Fruit fly (Drosophila melanogaster) whole organism, embryonic: ENCODE measurements around the gene Mtr3.

Experiments
- Abd-B ChIP-seq: fragments of 200-800 bp; sonication (Bioruptor generic); optimal IDR thresholded peaks from 2 replicates; lab custom pipeline; 2018; ENCODE audit warnings: missing biosample characterization, mild to moderate bottlenecking, missing genetic modification characterization, moderate library complexity
- Bgb ChIP-seq: fragments of 200-800 bp; sonication (Bioruptor generic); IDR thresholded peaks from 2 replicates; pipeline ENCODE4 v1.3.6; 2022; ENCODE audit warnings: missing biosample characterization, missing genetic modification characterization; ENCODE audit not compliant: partially characterized antibody
- CG10565 ChIP-seq: fragments of 200-800 bp; sonication (Bioruptor generic); optimal IDR thresholded peaks from 3 replicates; lab custom pipeline; 2016; ENCODE audit warnings: missing biosample characterization, mild to moderate bottlenecking, missing genetic modification characterization
- CG11560 ChIP-seq: fragments of 200-800 bp; sonication (Bioruptor generic); IDR thresholded peaks from 3 replicates; pipeline ENCODE4 v1.3.6; 2022; ENCODE audit warnings: missing biosample characterization, missing genetic modification characterization
- CG11696 ChIP-seq: fragments of 200-800 bp; sonication (Bioruptor generic); IDR thresholded peaks from 2 replicates; pipeline ENCODE4 v1.3.6; 2022; ENCODE audit warnings: missing biosample characterization, missing genetic modification characterization
- CG12942 ChIP-seq: fragments of 200-800 bp; sonication (Bioruptor generic); optimal IDR thresholded peaks from 3 replicates; lab custom pipeline; 2016; ENCODE audit warnings: missing biosample characterization, missing genetic modification characterization
- CG13287 ChIP-seq: fragments of 200-800 bp; sonication (Bioruptor generic); IDR thresholded peaks from 2 replicates; pipeline ENCODE4 v1.3.6; 2022; ENCODE audit warnings: missing biosample characterization, missing genetic modification characterization; ENCODE audit not compliant: partially characterized antibody
- CG1529 ChIP-seq: fragments of 200-800 bp; sonication (Bioruptor generic); optimal IDR thresholded peaks from 3 replicates; lab custom pipeline; 2018; ENCODE audit warnings: missing biosample characterization, missing genetic modification characterization
- CG16779 ChIP-seq: fragments of 200-800 bp; sonication (Bioruptor generic); IDR thresholded peaks from 2 replicates; pipeline ENCODE4 v1.3.6; 2022; ENCODE audit warnings: missing biosample characterization, missing genetic modification characterization
- CG16815 ChIP-seq: fragments of 200-800 bp; sonication (Bioruptor generic); optimal IDR thresholded peaks from 3 replicates; lab custom pipeline; 2017; ENCODE audit warnings: missing biosample characterization, mild to moderate bottlenecking, missing genetic modification characterization
- CG17361 ChIP-seq: fragments of 200-800 bp; sonication (Bioruptor generic); IDR thresholded peaks from 3 replicates; pipeline ENCODE4 v1.3.6; 2022; ENCODE audit warnings: missing biosample characterization, missing genetic modification characterization
- CG18476 ChIP-seq: fragments of 200-800 bp; sonication (Bioruptor generic); optimal IDR thresholded peaks from 2 replicates; lab custom pipeline; 2016; ENCODE audit warnings: missing biosample characterization, mild to moderate bottlenecking, missing genetic modification characterization
- CG3726 ChIP-seq: fragments of 200-800 bp; sonication (Bioruptor generic); IDR thresholded peaks from 3 replicates; pipeline ENCODE4, ENCODE4 v1.3.6; 2022; ENCODE audit warnings: missing biosample characterization, missing genetic modification characterization
- CG3847 ChIP-seq: fragments of 200-800 bp; sonication (Bioruptor generic); IDR thresholded peaks from 2 replicates; pipeline ENCODE4 v1.3.6; 2022; ENCODE audit warnings: missing biosample characterization, missing genetic modification characterization
- CG4282 ChIP-seq: fragments of 200-800 bp; sonication (Bioruptor generic); optimal IDR thresholded peaks from 2 replicates; lab custom pipeline; 2016; ENCODE audit warnings: missing biosample characterization, missing genetic modification characterization
- CG7745 ChIP-seq: fragments of 200-800 bp; sonication (Bioruptor generic); optimal IDR thresholded peaks from 2 replicates; lab custom pipeline; 2018; ENCODE audit warnings: missing biosample characterization, mild to moderate bottlenecking, missing genetic modification characterization, moderate library complexity
- CG7987 ChIP-seq: fragments of 200-800 bp; sonication (Bioruptor generic); optimal IDR thresholded peaks from 2 replicates; lab custom pipeline; 2018; ENCODE audit warnings: missing biosample characterization, mild to moderate bottlenecking, missing genetic modification characterization, moderate library complexity
- CG8089 ChIP-seq: fragments of 200-800 bp; sonication (Bioruptor generic); optimal IDR thresholded peaks from 3 replicates; lab custom pipeline; 2016; ENCODE audit warnings: missing biosample characterization, missing genetic modification characterization
- D19A ChIP-seq: fragments of 200-800 bp; optimal IDR thresholded peaks from 3 replicates; lab custom pipeline; 2019; ENCODE audit warnings: missing biosample characterization, mild to moderate bottlenecking, missing genetic modification characterization, moderate library complexity
- Dek ChIP-seq: fragments of 200-800 bp; sonication (Bioruptor generic); optimal IDR thresholded peaks from 3 replicates; lab custom pipeline; 2019; ENCODE audit warnings: missing biosample characterization, mild to moderate bottlenecking, missing genetic modification characterization, moderate library complexity
- Dfd ChIP-seq, 2 experiments: fragments of >200 bp; optimal IDR thresholded peaks; 2 replicates each; lab custom pipeline; 2017; ENCODE audit warnings: missing biosample characterization in 2 of 2, missing genetic modification characterization in 2 of 2
- E2f2 ChIP-seq: fragments of 200-800 bp; sonication (Bioruptor generic); IDR thresholded peaks from 2 replicates; pipeline ENCODE4 v1.3.6; 2022; ENCODE audit warnings: missing biosample characterization, missing genetic modification characterization
- ERR ChIP-seq: fragments of 200-800 bp; sonication (Bioruptor generic); optimal IDR thresholded peaks from 2 replicates; lab custom pipeline; 2016; ENCODE audit warnings: missing biosample characterization, missing genetic modification characterization
- Hr3 ChIP-seq: fragments of 200-800 bp; sonication (Bioruptor generic); optimal IDR thresholded peaks from 3 replicates; lab custom pipeline; 2016; ENCODE audit warnings: missing biosample characterization, missing genetic modification characterization
- Hr78 ChIP-seq, 2 experiments: fragments of 200-800 bp in 1 of 2; fragments of >200 bp in 1 of 2; sonication (Bioruptor generic) in 1 of 2; optimal IDR thresholded peaks; 2 replicates each; lab custom pipeline; 2017 to 2019; ENCODE audit warnings: missing biosample characterization in 2 of 2, missing genetic modification characterization in 2 of 2, mild to moderate bottlenecking in 1 of 2, moderate library complexity in 1 of 2
- Mes4 ChIP-seq: fragments of 200-800 bp; sonication (Bioruptor generic); optimal IDR thresholded peaks from 2 replicates; lab custom pipeline; 2016; ENCODE audit warnings: missing biosample characterization, missing genetic modification characterization
- Myb ChIP-seq: fragments of 200-800 bp; sonication (Bioruptor generic); optimal IDR thresholded peaks from 2 replicates; lab custom pipeline; 2016; ENCODE audit warnings: missing biosample characterization, missing genetic modification characterization
- NC2β ChIP-seq: fragments of 200-800 bp; sonication (Bioruptor generic); optimal IDR thresholded peaks from 2 replicates; lab custom pipeline; 2016; ENCODE audit warnings: missing biosample characterization, missing genetic modification characterization
- NK7.1 ChIP-seq: fragments of 200-800 bp; sonication (Bioruptor generic); optimal IDR thresholded peaks from 3 replicates; lab custom pipeline; 2016; ENCODE audit warnings: missing biosample characterization, missing genetic modification characterization
- Oli ChIP-seq: fragments of 200-800 bp; sonication (Bioruptor generic); optimal IDR thresholded peaks from 2 replicates; lab custom pipeline; 2018; ENCODE audit warnings: missing biosample characterization, mild to moderate bottlenecking, missing genetic modification characterization, moderate library complexity
- Xbp1 ChIP-seq: fragments of 200-800 bp; sonication (Bioruptor generic); optimal IDR thresholded peaks from 3 replicates; lab custom pipeline; 2016; ENCODE audit warnings: missing biosample characterization, mild to moderate bottlenecking, missing genetic modification characterization
- ase ChIP-seq: fragments of 200-800 bp; sonication (Bioruptor generic); IDR thresholded peaks from 3 replicates; pipeline ENCODE4 v1.3.6; 2022; ENCODE audit warnings: missing biosample characterization, missing genetic modification characterization
- cas ChIP-seq: fragments of 200-800 bp; sonication (Bioruptor generic); IDR thresholded peaks from 2 replicates; pipeline ENCODE4 v1.3.6; 2022; ENCODE audit warnings: missing biosample characterization, missing genetic modification characterization
- disco-r ChIP-seq: fragments of 200-800 bp; sonication (Bioruptor generic); optimal IDR thresholded peaks from 2 replicates; lab custom pipeline; 2016; ENCODE audit warnings: missing biosample characterization, missing genetic modification characterization
- fu2 ChIP-seq: fragments of 200-800 bp; sonication (Bioruptor generic); optimal IDR thresholded peaks from 2 replicates; lab custom pipeline; 2016; ENCODE audit warnings: missing biosample characterization, missing genetic modification characterization
- gcm ChIP-seq: fragments of 200-800 bp; sonication (Bioruptor generic); optimal IDR thresholded peaks from 2 replicates; lab custom pipeline; 2019; ENCODE audit warnings: missing biosample characterization, mild to moderate bottlenecking, missing genetic modification characterization, moderate library complexity
- gem ChIP-seq: fragments of 200-800 bp; sonication (Bioruptor generic); optimal IDR thresholded peaks from 2 replicates; lab custom pipeline; 2019; ENCODE audit warnings: missing biosample characterization, mild to moderate bottlenecking, missing genetic modification characterization, moderate library complexity
- h ChIP-seq: fragments of >200 bp; optimal IDR thresholded peaks from 2 replicates; lab custom pipeline; 2017
- jing ChIP-seq: fragments of 200-800 bp; sonication (Bioruptor generic); optimal IDR thresholded peaks from 2 replicates; lab custom pipeline; 2018; ENCODE audit warnings: missing biosample characterization, mild to moderate bottlenecking, missing genetic modification characterization
- jumu ChIP-seq: fragments of 200-800 bp; sonication (Bioruptor generic); optimal IDR thresholded peaks from 3 replicates; lab custom pipeline; 2016; ENCODE audit warnings: missing biosample characterization, missing genetic modification characterization
- kay ChIP-seq: fragments of 200-800 bp; sonication (Bioruptor generic); optimal IDR thresholded peaks from 2 replicates; lab custom pipeline; 2016; ENCODE audit warnings: missing biosample characterization, missing genetic modification characterization
- pnt ChIP-seq: fragments of 200-800 bp; sonication (Bioruptor generic); optimal IDR thresholded peaks from 3 replicates; lab custom pipeline; 2016; ENCODE audit warnings: missing biosample characterization, missing genetic modification characterization
- pum ChIP-seq: fragments of 200-800 bp; sonication (Bioruptor generic); optimal IDR thresholded peaks from 2 replicates; lab custom pipeline; 2016; ENCODE audit warnings: missing biosample characterization, missing genetic modification characterization
- rib ChIP-seq: fragments of 200-800 bp; sonication (Bioruptor generic); IDR thresholded peaks from 2 replicates; pipeline ENCODE4 v1.3.6; 2022; ENCODE audit warnings: missing biosample characterization, missing genetic modification characterization
- salm ChIP-seq: fragments of 200-800 bp; sonication (Bioruptor generic); optimal IDR thresholded peaks from 2 replicates; lab custom pipeline; 2018; ENCODE audit warnings: missing biosample characterization, mild to moderate bottlenecking, missing genetic modification characterization
- sd ChIP-seq: fragments of 200-800 bp; sonication (Bioruptor generic); optimal IDR thresholded peaks from 3 replicates; lab custom pipeline; 2018; ENCODE audit warnings: missing biosample characterization, mild to moderate bottlenecking, missing genetic modification characterization, moderate library complexity
- tup ChIP-seq: fragments of 200-800 bp; sonication (Bioruptor generic); optimal IDR thresholded peaks from 2 replicates; lab custom pipeline; 2016; ENCODE audit warnings: missing biosample characterization, mild to moderate bottlenecking, missing genetic modification characterization, moderate library complexity
- twi ChIP-seq: fragments of 200-800 bp; optimal IDR thresholded peaks from 2 replicates; lab custom pipeline; 2019; ENCODE audit warnings: missing biosample characterization, mild to moderate bottlenecking, missing genetic modification characterization, moderate library complexity
- tx ChIP-seq: fragments of 200-800 bp; sonication (Bioruptor generic); optimal IDR thresholded peaks from 2 replicates; lab custom pipeline; 2016; ENCODE audit warnings: missing biosample characterization, missing genetic modification characterization

The Mtr3 gene

dm6 chr3L:19906780-19907705, 6.5 kb downstream of the Mtr3 start (continued):
- TF ChIP-seq Xbp1 (GFP tag; lab: Kevin White, UChicago) (no peak), CG13287 (GFP tag; lab: Robert Waterston, UW) (no peak), jumu (GFP tag; lab: Kevin White, UChicago) (peak; percentile 37), disco-r (peak; percentile 44), Hr78 (GFP tag; optimal IDR thresholded peaks at IDR 0.05; lab: Kevin White, UChicago) (peak in 1 of 2 experiments; percentile 65), D19A (peak; percentile 9), Mes4 (peak; percentile 55), pum (GFP tag; lab: Kevin White, UChicago) (peak; percentile 53), CG18476 (peak; percentile 11), gcm (GFP tag; lab: Kevin White, UChicago) (peak; percentile 43), NK7.1 (GFP tag; lab: Kevin White, UChicago) (peak; percentile 31), jing (GFP tag; lab: Kevin White, UChicago) (no peak), Dek (tag; lab: Kevin White, UChicago) (no peak), CG3726 (no peak; the same call in 2 of the 3 replicates), CG12942 (GFP tag; lab: Kevin White, UChicago) (no peak), h (lab: Kevin White, UChicago) (no peak), rib (GFP tag; lab: Robert Waterston, UW) (0 out of 2 replicates have a peak, but pooled peaks have one; percentile 22), CG16815 (GFP tag; lab: Kevin White, UChicago) (no peak), tup (GFP tag; lab: Kevin White, UChicago) (peak; percentile 42), ERR (GFP tag; lab: Kevin White, UChicago) (peak; percentile 83), tx (GFP tag; lab: Kevin White, UChicago) (peak; percentile 13), Abd-B (no peak), CG11560 (tag; lab: Robert Waterston, UW) (no peak), CG3847 (GFP tag; lab: Robert Waterston, UW) (no peak; the same call in 1 of the 2 replicates), Oli (peak; percentile 18), sd (tag; lab: Kevin White, UChicago) (peak; percentile 84), salm (tag; lab: Kevin White, UChicago) (peak; percentile 43), cas (GFP tag; lab: Robert Waterston, UW) (no peak), CG7987 (peak; percentile 90), CG1529 (peak; percentile 78), NC2β (GFP tag; lab: Kevin White, UChicago) (peak; percentile 79), Dfd (GFP tag; optimal IDR thresholded peaks at IDR 0.05; lab: Kevin White, UChicago) (no peak), kay (GFP tag; lab: Kevin White, UChicago) (peak; percentile 70), CG10565 (no peak), CG7745 (tag; lab: Kevin White, UChicago) (peak; percentile 26), twi (tag; lab: Kevin White, UChicago) (peak; percentile 29), Hr3 (GFP tag; lab: Kevin White, UChicago) (no peak), Bgb (GFP tag; lab: Robert Waterston, UW) (no peak), CG8089 (GFP tag; lab: Kevin White, UChicago) (peak; percentile 75), CG16779 (peak; percentile 44; the same call in 1 of the 2 replicates), ase (GFP tag; lab: Robert Waterston, UW) (0 out of 3 replicates have a peak, but pooled peaks have one; percentile 23), E2f2 (GFP tag; lab: Robert Waterston, UW) (peak; percentile 50; the same call in 1 of the 2 replicates), Myb (peak; percentile 39), pnt (GFP tag; lab: Kevin White, UChicago) (peak; percentile 75), CG4282 (GFP tag; lab: Kevin White, UChicago) (peak; percentile 7), gem (tag; lab: Kevin White, UChicago) (peak; percentile 59), CG11696 (GFP tag; lab: Robert Waterston, UW) (peak; percentile 48), fu2 (GFP tag; lab: Kevin White, UChicago) (peak; percentile 13), CG17361 (peak; percentile 40; the same call in 1 of the 3 replicates)
